Worm (Caenorhabditis elegans) whole organism, dauer: Measurements from ENCODE around the gene fbxb-19.
"Not testable (repeated sequence)": the region's sequence is repeated elsewhere in the genome, so short reads cannot be mapped to it uniquely, and the experiment has no call there.

Experiments
- unc-62 ChIP-seq: sonication (generic microtip); optimal IDR thresholded peaks from 2 replicates; lab custom pipeline; 2017; ENCODE audit warnings: missing biosample characterization, missing genetic modification reagents, missing genetic modification characterization

Gene fbxb-19

DNA sequence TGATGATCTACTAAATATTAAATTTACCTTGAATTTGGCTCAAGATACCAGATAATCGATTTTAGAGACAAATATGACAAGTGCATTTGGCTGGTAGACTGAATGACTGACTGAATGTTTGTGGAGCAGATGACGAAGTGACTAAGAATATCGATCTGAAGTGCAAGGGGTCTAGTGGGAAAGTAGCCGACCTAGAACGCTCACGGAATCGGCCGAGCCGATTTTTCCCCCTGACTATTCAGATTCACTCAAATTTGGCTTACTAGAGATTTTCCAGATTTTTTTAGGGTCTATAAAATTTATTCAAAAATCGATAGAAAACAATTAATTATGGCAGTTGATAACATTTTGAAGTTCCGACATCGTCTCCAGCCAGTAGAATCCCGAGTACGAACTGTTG is 5.5 kb upstream of the fbxb-19 start, which contains the start of gene fbxc-26:
TSS of gene fbxc-26 (minus strand) at position 101 of the 400 bp plus-strand sequence.
- TF ChIP-seq unc-62 (GFP tag; lab: Kevin White, UChicago), result no peak

ce11 chrII:1692827-1693226 is 3.8 kb upstream of the fbxb-19 start, which contains the start of gene fbxc-21:
TSS of gene fbxc-21 (minus strand) at chrII:1692927.
- no peak for TF ChIP-seq unc-62 (GFP tag; lab: Kevin White, UChicago)

DNA sequence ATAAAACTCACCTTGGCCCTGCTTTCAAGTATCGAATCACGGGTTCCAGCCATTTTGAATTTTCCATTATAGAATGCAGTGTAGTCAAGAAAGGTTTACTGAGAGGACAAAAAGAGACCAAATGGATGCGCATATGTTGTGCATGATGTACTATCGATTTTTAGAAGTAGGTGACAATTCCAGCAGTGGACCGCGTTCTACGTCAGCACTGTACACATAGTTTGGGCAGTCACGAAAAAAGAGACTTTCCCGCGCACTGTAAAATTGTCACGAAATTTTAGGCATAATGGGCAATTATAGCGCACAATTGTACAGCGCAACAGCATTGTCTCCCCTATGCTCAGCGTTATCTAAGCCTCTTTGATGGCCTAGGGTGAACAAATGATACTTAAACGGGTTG is 2.0 kb upstream of the fbxb-19 start, which contains the start of gene fbxc-22:
TSS of gene fbxc-22 (minus strand) at position 101 of the 400 bp plus-strand sequence.
- no peak for TF ChIP-seq unc-62 (GFP tag; lab: Kevin White, UChicago)

DNA sequence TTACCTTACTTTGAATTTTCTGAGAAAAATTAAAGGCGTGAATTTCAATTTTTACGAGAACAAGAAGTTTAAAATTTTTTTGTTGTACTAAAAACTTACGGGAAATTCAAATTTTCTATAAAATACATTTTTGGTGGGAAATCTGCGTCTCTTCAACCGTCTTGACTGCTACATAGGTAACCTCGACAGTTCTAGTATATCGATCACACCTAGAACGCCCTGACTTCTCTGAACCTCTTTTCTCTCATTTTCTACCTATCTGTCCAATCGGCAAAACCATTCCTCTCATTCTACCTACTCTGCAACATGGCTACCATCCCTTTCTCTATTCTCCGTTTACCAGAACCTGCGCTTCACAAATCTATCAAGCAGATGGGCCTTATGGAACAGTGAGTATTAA is 5.2 kb downstream of the fbxb-19 start, which contains the start of gene fbxb-25:
TSS of gene fbxb-25 (plus strand) at position 301 of the 400 bp plus-strand sequence.
- no peak for TF ChIP-seq unc-62 (GFP tag; lab: Kevin White, UChicago)

- TF ChIP-seq unc-62 (GFP tag; lab: Kevin White, UChicago), result no peak
Measured at ce11 chrII:1682218-1682617, 6.8 kb downstream of the fbxb-19 start, which contains the start of gene fbxb-26. TSS of gene fbxb-26 (plus strand) at chrII:1682518.

ce11 chrII:1679081-1679480 is 9.9 kb downstream of the fbxb-19 start, which contains the start of gene irld-36:
TSS of gene irld-36 (plus strand) at chrII:1679381.
- no peak for TF ChIP-seq unc-62 (GFP tag; lab: Kevin White, UChicago)

DNA sequence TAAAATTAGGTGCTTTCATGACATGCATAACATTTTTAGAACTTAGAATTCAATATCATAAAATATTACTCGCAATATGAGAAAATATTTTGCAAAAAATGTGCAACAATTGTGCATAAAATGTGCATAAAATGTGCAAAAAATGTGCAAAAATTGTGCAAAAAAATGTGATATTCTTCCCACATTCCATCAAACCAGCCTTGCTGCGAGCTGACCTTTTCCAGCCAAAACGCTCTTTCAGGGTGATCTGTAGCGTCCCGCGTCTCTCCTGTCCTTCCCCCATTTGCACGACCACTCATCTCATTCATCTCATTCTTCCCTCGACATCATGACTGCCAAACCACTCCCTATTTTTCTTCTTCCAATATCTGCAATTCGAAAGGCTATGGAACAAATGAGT is 12.9 kb downstream of the fbxb-19 start, which contains the start of gene fbxb-17:
TSS of gene fbxb-17 (plus strand) at position 301 of the 400 bp plus-strand sequence.
- no peak for TF ChIP-seq unc-62 (GFP tag; lab: Kevin White, UChicago)

- no peak for TF ChIP-seq unc-62 (GFP tag; lab: Kevin White, UChicago)
Measured at ce11 chrII:1672673-1673072, 16.3 kb downstream of the fbxb-19 start.

DNA sequence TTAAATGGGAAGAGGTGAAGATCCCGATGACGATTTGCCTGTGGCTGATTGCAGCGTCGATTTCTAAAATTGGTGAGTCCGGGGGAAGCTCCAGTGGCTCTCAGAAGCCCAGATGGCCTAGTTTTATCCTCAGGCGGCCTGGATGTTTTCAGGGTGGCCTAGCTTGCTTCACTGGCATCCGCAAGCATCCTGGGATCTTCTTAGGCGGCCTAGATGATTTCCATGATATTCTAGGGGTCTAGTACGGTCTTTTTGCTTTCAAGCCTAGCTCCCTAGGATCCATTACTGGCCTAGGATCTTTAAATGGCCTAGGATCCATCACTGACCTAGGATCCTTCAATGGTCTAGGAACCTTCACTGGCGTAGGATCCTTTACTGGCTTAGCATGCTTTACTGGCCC is 18.0 kb downstream of the fbxb-19 start:
- no peak for TF ChIP-seq unc-62 (GFP tag; lab: Kevin White, UChicago)

- TF ChIP-seq unc-62 (GFP tag; lab: Kevin White, UChicago), result no peak
Measured at ce11 chrII:1670260-1670879, 18.6 kb downstream of the fbxb-19 start, which contains the start of gene nhx-6. TSS of gene nhx-6 (plus strand) at chrII:1670829.

DNA sequence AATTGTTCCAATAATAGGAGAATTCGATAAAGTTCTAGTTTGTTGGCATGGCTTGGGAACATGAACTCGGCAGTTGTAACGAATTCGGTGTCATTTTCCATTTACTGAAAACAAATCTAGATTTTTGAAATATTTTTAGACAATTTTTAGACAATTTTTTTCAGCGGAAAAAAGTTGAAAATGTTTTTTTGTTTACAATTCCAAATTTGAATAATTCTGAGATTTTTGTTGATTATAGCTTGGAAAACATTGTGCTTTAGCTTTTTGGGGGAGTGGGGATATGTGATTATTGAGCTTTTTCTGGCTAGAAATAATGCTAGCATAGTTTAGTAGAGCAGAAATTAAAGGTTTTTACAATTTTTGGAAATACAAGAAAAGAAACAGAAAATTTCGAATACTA is 20.1 kb downstream of the fbxb-19 start, which contains the start of gene srw-97:
TSS of gene srw-97 (minus strand) at position 101 of the 400 bp plus-strand sequence.
- no peak for TF ChIP-seq unc-62 (GFP tag; lab: Kevin White, UChicago)

- TF ChIP-seq unc-62 (GFP tag; lab: Kevin White, UChicago), result no peak
Measured at ce11 chrII:1666025-1666424, 23.0 kb downstream of the fbxb-19 start, which contains the start of gene srlf-29. TSS of gene srlf-29 (plus strand) at chrII:1666325.

ce11 chrII:1663516-1663915 is 25.5 kb downstream of the fbxb-19 start, which contains the start of gene duxl-1:
TSS of gene duxl-1 (plus strand) at chrII:1663699.
- no peak for TF ChIP-seq unc-62 (GFP tag; lab: Kevin White, UChicago)

DNA sequence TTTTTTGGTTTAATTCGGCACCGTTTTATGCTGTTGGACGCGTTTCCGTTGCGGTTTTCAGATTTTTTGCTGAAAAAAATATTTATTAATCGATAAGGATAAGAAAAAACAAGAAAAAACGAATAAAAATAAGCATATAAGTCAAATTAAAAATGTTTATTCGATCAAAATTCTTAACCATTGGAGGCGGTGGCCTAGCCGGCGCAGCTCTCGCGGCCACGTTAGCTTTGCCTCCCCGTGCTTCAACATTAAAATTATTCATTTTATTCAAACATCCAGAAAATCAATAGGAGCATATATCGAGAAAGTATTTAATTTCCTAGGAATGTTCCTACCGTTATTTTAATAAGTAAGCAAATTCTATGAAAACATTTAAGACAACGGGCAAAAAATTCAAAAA is 26.1 kb downstream of the fbxb-19 start, which contains the start of gene ZC204.14:
TSS of gene ZC204.14 (minus strand) at position 69 of the 400 bp plus-strand sequence.
- no peak for TF ChIP-seq unc-62 (GFP tag; lab: Kevin White, UChicago)

ce11 chrII:1660888-1661287 is 28.1 kb downstream of the fbxb-19 start, which contains the start of gene ZC204.13:
TSS of gene ZC204.13 (minus strand) at chrII:1660988.
- TF ChIP-seq unc-62 (GFP tag; lab: Kevin White, UChicago), result not testable (repeated sequence)

ce11 chrII:1657202-1657601 is 31.8 kb downstream of the fbxb-19 start, which contains the start of gene ZC204.12:
TSS of gene ZC204.12 (minus strand) at chrII:1657302.
- no peak for TF ChIP-seq unc-62 (GFP tag; lab: Kevin White, UChicago)
